Fruit fly (Drosophila melanogaster) whole organism, embryonic: ENCODE results near the gene CG42764.

ENCODE experiments used
- Abd-B ChIP-seq: fragments of 200-800 bp; sonication (Bioruptor generic); optimal IDR thresholded peaks from 2 replicates; lab custom pipeline; 2018; ENCODE audit warnings: missing biosample characterization, mild to moderate bottlenecking, missing genetic modification characterization, moderate library complexity
- Ada2b ChIP-seq: fragments of 200-800 bp; sonication (Bioruptor generic); IDR thresholded peaks from 2 replicates; pipeline ENCODE4 v1.3.6; 2022; ENCODE audit warnings: missing biosample characterization, missing genetic modification characterization
- Awh ChIP-seq: fragments of 200-800 bp; sonication (Bioruptor generic); IDR thresholded peaks from 2 replicates; pipeline ENCODE4, ENCODE4 v1.3.6; 2022; ENCODE audit warnings: missing biosample characterization, missing genetic modification characterization
- B-H1 ChIP-seq: fragments of 200-800 bp; sonication (Bioruptor generic); IDR thresholded peaks from 3 replicates; pipeline ENCODE4 v1.3.6; 2022; ENCODE audit warnings: missing biosample characterization, missing genetic modification characterization
- CG10462 ChIP-seq: fragments of 200-800 bp; sonication (Bioruptor generic); optimal IDR thresholded peaks from 2 replicates; lab custom pipeline; 2016; ENCODE audit warnings: missing biosample characterization, missing genetic modification characterization
- CG1233 ChIP-seq: fragments of 200-800 bp; sonication (Bioruptor generic); optimal IDR thresholded peaks from 4 replicates; lab custom pipeline; 2018; ENCODE audit warnings: missing biosample characterization, mild to moderate bottlenecking, missing genetic modification characterization
- CG13296 ChIP-seq: fragments of 200-800 bp; sonication (Bioruptor generic); optimal IDR thresholded peaks from 3 replicates; lab custom pipeline; 2018; ENCODE audit warnings: missing biosample characterization, mild to moderate bottlenecking, missing genetic modification characterization
- CG13424 ChIP-seq: fragments of 200-800 bp; sonication (Bioruptor generic); optimal IDR thresholded peaks from 2 replicates; lab custom pipeline; 2019; ENCODE audit warnings: missing biosample characterization, mild to moderate bottlenecking, missing genetic modification characterization, moderate library complexity
- CG13624 ChIP-seq: fragments of 200-800 bp; sonication (Bioruptor generic); optimal IDR thresholded peaks from 2 replicates; lab custom pipeline; 2016; ENCODE audit warnings: missing biosample characterization, missing genetic modification characterization
- CG14050 ChIP-seq: fragments of 200-800 bp; sonication (Bioruptor generic); IDR thresholded peaks from 3 replicates; pipeline ENCODE4 v1.3.6; 2022; ENCODE audit warnings: missing biosample characterization, missing genetic modification characterization
- CG15011 ChIP-seq: fragments of 200-800 bp; sonication (Bioruptor generic); optimal IDR thresholded peaks from 3 replicates; lab custom pipeline; 2018; ENCODE audit warnings: missing biosample characterization, mild to moderate bottlenecking, missing genetic modification characterization
- CG1602 ChIP-seq: fragments of 200-800 bp; sonication (Bioruptor generic); optimal IDR thresholded peaks from 3 replicates; lab custom pipeline; 2016; ENCODE audit warnings: missing biosample characterization, missing genetic modification characterization
- CG1603 ChIP-seq: fragments of 200-800 bp; sonication (Bioruptor generic); optimal IDR thresholded peaks from 2 replicates; lab custom pipeline; 2019; ENCODE audit warnings: missing biosample characterization, mild to moderate bottlenecking, missing genetic modification characterization, moderate library complexity
- CG18011 ChIP-seq: fragments of 200-800 bp; sonication (Bioruptor generic); optimal IDR thresholded peaks from 2 replicates; lab custom pipeline; 2017; ENCODE audit warnings: missing biosample characterization, missing genetic modification characterization, mild to moderate bottlenecking, moderate library complexity, missing genotype
- CG18476 ChIP-seq: fragments of 200-800 bp; sonication (Bioruptor generic); optimal IDR thresholded peaks from 2 replicates; lab custom pipeline; 2016; ENCODE audit warnings: missing biosample characterization, mild to moderate bottlenecking, missing genetic modification characterization
- CG2120 ChIP-seq: fragments of 200-800 bp; sonication (Bioruptor generic); optimal IDR thresholded peaks from 3 replicates; lab custom pipeline; 2016; ENCODE audit warnings: missing biosample characterization, missing genetic modification characterization
- CG30403 ChIP-seq: fragments of 200-800 bp; sonication (Bioruptor generic); optimal IDR thresholded peaks from 3 replicates; lab custom pipeline; 2016; ENCODE audit warnings: missing biosample characterization, missing genetic modification characterization
- CG4617 ChIP-seq: fragments of 200-800 bp; sonication (Bioruptor generic); optimal IDR thresholded peaks from 3 replicates; lab custom pipeline; 2016; ENCODE audit warnings: missing biosample characterization, missing genetic modification characterization, borderline replicate concordance
- CG4820 ChIP-seq: fragments of 200-800 bp; sonication (Bioruptor generic); optimal IDR thresholded peaks from 3 replicates; lab custom pipeline; 2016; ENCODE audit warnings: missing biosample characterization, missing genetic modification characterization
- CG6689 ChIP-seq: fragments of 200-800 bp; sonication (Bioruptor generic); IDR thresholded peaks from 2 replicates; pipeline ENCODE4 v1.3.6; 2022; ENCODE audit warnings: missing biosample characterization, missing genetic modification characterization
- CG7963 ChIP-seq: fragments of 200-800 bp; sonication (Bioruptor generic); IDR thresholded peaks from 3 replicates; pipeline ENCODE4 v1.3.6; 2022; ENCODE audit warnings: missing biosample characterization, missing genetic modification characterization; ENCODE audit not compliant: partially characterized antibody
- D19A ChIP-seq: fragments of 200-800 bp; optimal IDR thresholded peaks from 3 replicates; lab custom pipeline; 2019; ENCODE audit warnings: missing biosample characterization, mild to moderate bottlenecking, missing genetic modification characterization, moderate library complexity
- MESR4 ChIP-seq: fragments of 200-800 bp; sonication (Bioruptor generic); optimal IDR thresholded peaks from 2 replicates; lab custom pipeline; 2018; ENCODE audit warnings: missing biosample characterization, mild to moderate bottlenecking, missing genetic modification characterization, moderate library complexity
- MTF-1 ChIP-seq: fragments of 200-800 bp; sonication (Bioruptor generic); optimal IDR thresholded peaks from 2 replicates; lab custom pipeline; 2018; ENCODE audit warnings: missing biosample characterization, mild to moderate bottlenecking, missing genetic modification characterization, borderline replicate concordance
- NC2β ChIP-seq: fragments of 200-800 bp; sonication (Bioruptor generic); optimal IDR thresholded peaks from 2 replicates; lab custom pipeline; 2016; ENCODE audit warnings: missing biosample characterization, missing genetic modification characterization
- NFAT ChIP-seq: fragments of 200-800 bp; sonication (Bioruptor generic); IDR thresholded peaks from 2 replicates; pipeline ENCODE4 v1.3.6; 2022; ENCODE audit warnings: missing biosample characterization, missing genetic modification characterization
- Opbp ChIP-seq: fragments of 200-800 bp; sonication (Bioruptor generic); IDR thresholded peaks from 3 replicates; pipeline ENCODE4 v1.3.6; 2022; ENCODE audit warnings: missing biosample characterization, missing genetic modification characterization; ENCODE audit not compliant: partially characterized antibody
- Sry-β ChIP-seq: fragments of 200-800 bp; sonication (Bioruptor generic); optimal IDR thresholded peaks from 2 replicates; lab custom pipeline; 2018; ENCODE audit warnings: missing biosample characterization, mild to moderate bottlenecking, missing genetic modification characterization, moderate library complexity
- Sry-δ ChIP-seq: fragments of 200-800 bp; sonication (Bioruptor generic); optimal IDR thresholded peaks from 2 replicates; lab custom pipeline; 2016; ENCODE audit warnings: missing biosample characterization, missing genetic modification characterization
- Usf ChIP-seq: fragments of 200-800 bp; sonication (Bioruptor generic); optimal IDR thresholded peaks from 2 replicates; lab custom pipeline; 2017; ENCODE audit warnings: missing genotype, missing biosample characterization, missing genetic modification characterization
- al ChIP-seq: fragments of 200-800 bp; sonication (Bioruptor generic); IDR thresholded peaks from 2 replicates; pipeline ENCODE4 v1.3.6; 2022; ENCODE audit warnings: missing biosample characterization, missing genetic modification characterization
- amos ChIP-seq: fragments of 200-800 bp; sonication (Bioruptor generic); IDR thresholded peaks from 2 replicates; pipeline ENCODE4 v1.3.6; 2022; ENCODE audit warnings: missing biosample characterization, missing genetic modification characterization; ENCODE audit not compliant: partially characterized antibody
- ase ChIP-seq: fragments of 200-800 bp; sonication (Bioruptor generic); IDR thresholded peaks from 3 replicates; pipeline ENCODE4 v1.3.6; 2022; ENCODE audit warnings: missing biosample characterization, missing genetic modification characterization
- cad ChIP-seq: fragments of >200 bp; optimal IDR thresholded peaks from 2 replicates; lab custom pipeline; 2017; ENCODE audit warnings: missing biosample characterization, missing genetic modification characterization
- cas ChIP-seq: fragments of 200-800 bp; sonication (Bioruptor generic); IDR thresholded peaks from 2 replicates; pipeline ENCODE4 v1.3.6; 2022; ENCODE audit warnings: missing biosample characterization, missing genetic modification characterization
- cato ChIP-seq: fragments of 200-800 bp; sonication (Bioruptor generic); optimal IDR thresholded peaks from 2 replicates; lab custom pipeline; 2016; ENCODE audit warnings: missing biosample characterization, missing genetic modification characterization, borderline replicate concordance
- cwo ChIP-seq: fragments of 200-800 bp; sonication (Bioruptor generic); optimal IDR thresholded peaks from 3 replicates; lab custom pipeline; 2017; ENCODE audit warnings: missing biosample characterization, missing genetic modification characterization, mild to moderate bottlenecking, moderate library complexity, missing genetic modification reagents
- da ChIP-seq: fragments of 200-800 bp; sonication (Bioruptor generic); optimal IDR thresholded peaks from 2 replicates; lab custom pipeline; 2016; ENCODE audit warnings: missing biosample characterization, missing genetic modification characterization
- dmrt99B ChIP-seq: fragments of 200-800 bp; sonication (Bioruptor generic); optimal IDR thresholded peaks from 2 replicates; lab custom pipeline; 2018; ENCODE audit warnings: missing biosample characterization, mild to moderate bottlenecking, missing genetic modification characterization, moderate library complexity
- eve ChIP-seq, 2 experiments: fragments of >200 bp; optimal IDR thresholded peaks; 2 replicates each; lab custom pipeline; 2017; ENCODE audit warnings: missing biosample characterization in 2 of 2, missing genetic modification characterization in 2 of 2
- gce ChIP-seq: fragments of 200-800 bp; sonication (Bioruptor generic); IDR thresholded peaks from 3 replicates; pipeline ENCODE4 v1.3.6; 2022; ENCODE audit warnings: missing biosample characterization, missing genetic modification characterization
- lmd ChIP-seq: fragments of 200-800 bp; sonication (Bioruptor generic); IDR thresholded peaks from 2 replicates; pipeline ENCODE4 v1.3.6; 2022; ENCODE audit warnings: missing biosample characterization, missing genetic modification characterization
- mam ChIP-seq: fragments of 200-800 bp; sonication (Bioruptor generic); optimal IDR thresholded peaks from 3 replicates; lab custom pipeline; 2016; ENCODE audit warnings: missing biosample characterization, missing genetic modification characterization
- oc ChIP-seq: fragments of 200-800 bp; sonication (Bioruptor generic); optimal IDR thresholded peaks from 2 replicates; lab custom pipeline; 2018; ENCODE audit warnings: missing biosample characterization, mild to moderate bottlenecking, missing genetic modification characterization, moderate library complexity
- pnt ChIP-seq: fragments of 200-800 bp; sonication (Bioruptor generic); optimal IDR thresholded peaks from 3 replicates; lab custom pipeline; 2016; ENCODE audit warnings: missing biosample characterization, missing genetic modification characterization
- psq ChIP-seq: fragments of 200-800 bp; sonication (Bioruptor generic); optimal IDR thresholded peaks from 2 replicates; lab custom pipeline; 2017; ENCODE audit warnings: missing biosample characterization, missing genetic modification characterization
- row ChIP-seq: fragments of 200-800 bp; sonication (Bioruptor generic); IDR thresholded peaks from 3 replicates; pipeline ENCODE4 v1.3.6; 2022; ENCODE audit warnings: missing biosample characterization, missing genetic modification characterization
- seq ChIP-seq: fragments of 200-800 bp; sonication (Bioruptor generic); IDR thresholded peaks from 2 replicates; pipeline ENCODE4 v1.3.6; 2022; ENCODE audit warnings: missing biosample characterization, missing genetic modification characterization
- sna ChIP-seq: fragments of 200-800 bp; sonication (Bioruptor generic); IDR thresholded peaks from 2 replicates; pipeline ENCODE4 v1.3.6; 2022; ENCODE audit warnings: missing biosample characterization, missing genetic modification characterization; ENCODE audit not compliant: partially characterized antibody
- vvl ChIP-seq: fragments of 200-800 bp; sonication (Bioruptor generic); IDR thresholded peaks from 2 replicates; pipeline ENCODE4 v1.3.6; 2022; ENCODE audit warnings: missing biosample characterization, missing genetic modification characterization

CG42764 gene

DNA sequence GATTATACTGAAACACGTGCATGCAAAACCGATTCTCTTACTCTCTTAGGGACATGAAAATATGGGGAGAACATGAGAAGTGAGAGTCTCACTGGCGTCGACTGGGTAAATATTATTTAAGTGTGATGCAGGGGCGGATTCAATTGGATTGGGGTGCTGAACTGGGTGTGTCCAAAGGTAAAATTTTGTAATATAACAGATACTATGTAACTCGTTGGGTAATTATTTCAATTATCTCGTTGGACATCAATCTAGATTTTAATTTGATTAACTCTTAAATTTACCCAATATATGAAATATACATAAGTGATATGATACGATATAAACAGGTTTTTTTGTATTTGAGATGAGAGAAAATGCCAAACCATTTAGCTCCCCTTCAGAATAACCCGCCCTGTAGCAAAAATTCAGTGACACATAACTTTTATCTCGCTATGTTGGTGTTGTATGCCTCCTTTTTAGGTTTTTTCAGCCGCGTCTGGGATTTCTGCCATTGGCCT is 42.3 kb upstream of the CG42764 start (continued):
- TF ChIP-seq da (GFP tag; lab: Kevin White, UChicago): peak; percentile 69
- peak; percentile 92 for TF ChIP-seq cas (GFP tag; lab: Robert Waterston, UW)
- TF ChIP-seq CG18476: peak; percentile 93
- peak; percentile 82 for TF ChIP-seq Awh (GFP tag; lab: Robert Waterston, UW)
- peak; percentile 89 for TF ChIP-seq CG1602 (GFP tag; lab: Kevin White, UChicago)
- TF ChIP-seq gce (GFP tag; lab: Robert Waterston, UW): peak; percentile 73; the same call in 1 of the 3 replicates
- TF ChIP-seq CG13424 (tag; lab: Kevin White, UChicago): peak; percentile 90
- peak; percentile 94 for TF ChIP-seq Ada2b (GFP tag; lab: Robert Waterston, UW)
- peak; percentile 79 for TF ChIP-seq cato (GFP tag; lab: Kevin White, UChicago)
- TF ChIP-seq sna (GFP tag; lab: Robert Waterston, UW): no peak
- peak; percentile 96 for TF ChIP-seq CG15011 (GFP tag; lab: Kevin White, UChicago)
- TF ChIP-seq B-H1 (GFP tag; lab: Robert Waterston, UW): peak; percentile 84
- TF ChIP-seq row (GFP tag; lab: Robert Waterston, UW): peak; percentile 97
- peak; percentile 81 for TF ChIP-seq MTF-1
- peak; percentile 85 for TF ChIP-seq D19A (tag; lab: Kevin White, UChicago)
- peak; percentile 91 for TF ChIP-seq seq (GFP tag; lab: Robert Waterston, UW)
- peak; percentile 84; the same call in 2 of the 3 replicates for TF ChIP-seq ase
- peak; percentile 97 for TF ChIP-seq mam (GFP tag; lab: Kevin White, UChicago)
- peak; percentile 14 for TF ChIP-seq MESR4 (GFP tag; lab: Kevin White, UChicago)
- TF ChIP-seq NFAT (GFP tag; lab: Robert Waterston, UW): peak; percentile 98
- peak; percentile 90 for TF ChIP-seq pnt (GFP tag; lab: Kevin White, UChicago)
- TF ChIP-seq oc: peak; percentile 78
- peak; percentile 95 for TF ChIP-seq al (GFP tag; lab: Robert Waterston, UW)
- TF ChIP-seq CG30403 (GFP tag; lab: Kevin White, UChicago): peak; percentile 95
- peak; percentile 94 for TF ChIP-seq CG6689 (GFP tag; lab: Robert Waterston, UW)
- TF ChIP-seq Opbp: peak; percentile 69; the same call in 2 of the 3 replicates
- peak; percentile 96 for TF ChIP-seq vvl
- peak; percentile 96 for TF ChIP-seq Abd-B
- TF ChIP-seq CG18011 (GFP tag; lab: Kevin White, UChicago): peak; percentile 84
- peak; percentile 82 for TF ChIP-seq NC2β (GFP tag; lab: Kevin White, UChicago)
- peak; percentile 57 for TF ChIP-seq psq (GFP tag; lab: Kevin White, UChicago)
- peak; percentile 93 for TF ChIP-seq dmrt99B
- TF ChIP-seq lmd: peak; percentile 96
- TF ChIP-seq Sry-β (GFP tag; lab: Kevin White, UChicago): peak; percentile 15
- peak; percentile 97 for TF ChIP-seq cwo
- TF ChIP-seq Usf (GFP tag; lab: Kevin White, UChicago): peak; percentile 94
- TF ChIP-seq amos (GFP tag; lab: Robert Waterston, UW): peak; percentile 59; the same call in 1 of the 2 replicates
- TF ChIP-seq cad: no peak
- peak; percentile 49; the same call in 1 of the 3 replicates for TF ChIP-seq CG7963 (GFP tag; lab: Robert Waterston, UW)
- peak; percentile 94 for TF ChIP-seq CG13296 (GFP tag; lab: Kevin White, UChicago)
- peak; percentile 60 for TF ChIP-seq Sry-δ (GFP tag; lab: Kevin White, UChicago)
- peak; percentile 80 for TF ChIP-seq CG10462
- peak; percentile 90 for TF ChIP-seq CG4820
- peak; percentile 97 for TF ChIP-seq CG13624 (GFP tag; lab: Kevin White, UChicago)
- TF ChIP-seq eve (GFP tag; optimal IDR thresholded peaks at IDR 0.05; lab: Kevin White, UChicago): peak in 1 of 2 experiments; percentile 80
- peak; percentile 99 for TF ChIP-seq CG2120 (GFP tag; lab: Kevin White, UChicago)
- peak; percentile 71; the same call in 2 of the 3 replicates for TF ChIP-seq CG14050
- peak; percentile 93 for TF ChIP-seq CG1233 (GFP tag; lab: Kevin White, UChicago)
- TF ChIP-seq CG1603: peak; percentile 80
- peak; percentile 59 for TF ChIP-seq CG4617
